Worm (Caenorhabditis elegans) whole organism, L4 larva: ENCODE data around the gene cnx-1.

Experiments used
- F10B5.3 ChIP-seq: sonication (generic microtip); optimal IDR thresholded peaks from 2 replicates; lab custom pipeline; 2016; ENCODE audit warnings: mild to moderate bottlenecking, missing genetic modification characterization, missing compliant biosample characterization
- R02D3.7 ChIP-seq: fragments of 150-350 bp; sonication (generic microtip); optimal IDR thresholded peaks from 3 replicates; lab custom pipeline; 2014; ENCODE audit warnings: missing biosample characterization, missing genetic modification characterization
- ZK337.2 ChIP-seq: fragments of 200-800 bp; sonication (Bioruptor generic); IDR thresholded peaks from 2 replicates; pipeline ENCODE4 v1.3.6; 2022; ENCODE audit warnings: missing genetic modification reagents, missing genetic modification characterization, missing compliant biosample characterization
- arid-1 ChIP-seq: fragments of 200-800 bp; sonication (Bioruptor generic); conservative IDR thresholded peaks from 2 replicates; pipeline ENCODE4 v1.3.6; 2022; ENCODE audit warnings: missing genetic modification reagents, missing genetic modification characterization, missing compliant biosample characterization
- ces-1 ChIP-seq: fragments of 150-350 bp; sonication (generic microtip); optimal IDR thresholded peaks from 4 replicates; lab custom pipeline; 2014; ENCODE audit warnings: missing biosample characterization, missing genetic modification reagents, missing genetic modification characterization
- dpl-1 ChIP-seq: fragments of 150-350 bp; optimal IDR thresholded peaks from 2 replicates; lab custom pipeline; 2014; ENCODE audit warnings: missing biosample characterization, missing genetic modification reagents, missing genetic modification characterization
- fos-1 ChIP-seq: fragments of 150-350 bp; optimal IDR thresholded peaks from 2 replicates; lab custom pipeline; 2014; ENCODE audit warnings: missing biosample characterization, missing genetic modification characterization
- lin-39 ChIP-seq: fragments of 150-350 bp; optimal IDR thresholded peaks from 2 replicates; lab custom pipeline; 2014; ENCODE audit warnings: missing biosample characterization, missing genetic modification reagents, missing genetic modification characterization
- mes-2 ChIP-seq: sonication (generic microtip); optimal IDR thresholded peaks from 2 replicates; lab custom pipeline; 2016; ENCODE audit warnings: missing genotype, mild to moderate bottlenecking, missing genetic modification characterization, missing compliant biosample characterization; ENCODE audit not compliant: poor library complexity, severe bottlenecking
- nhr-237 ChIP-seq: sonication (generic microtip); optimal IDR thresholded peaks from 2 replicates; lab custom pipeline; 2017; ENCODE audit warnings: missing biosample characterization, missing genetic modification characterization
- nhr-76 ChIP-seq: fragments of 150-350 bp; optimal IDR thresholded peaks from 2 replicates; lab custom pipeline; 2014; ENCODE audit warnings: missing biosample characterization, missing genetic modification characterization
- pha-4 ChIP-seq, 2 experiments: fragments of 150-350 bp in 1 of 2; fragments of 200-800 bp in 1 of 2; sonication (Bioruptor generic) in 1 of 2; IDR thresholded peaks in 1 of 2; optimal IDR thresholded peaks in 1 of 2; 2 replicates each; pipeline versions ENCODE4 v1.3.6 to Lab custom; 2014 to 2022; ENCODE audit warnings: missing genetic modification characterization in 2 of 2, missing genetic modification reagents in 2 of 2, missing biosample characterization in 1 of 2, missing compliant biosample characterization in 1 of 2
- unc-62 ChIP-seq, 3 experiments: fragments of 150-350 bp in 1 of 3; sonication (generic microtip); optimal IDR thresholded peaks in 2 of 3; peaks in 1 of 3; 1 replicate in 1 of 3; 2 replicates in 2 of 3; lab custom pipeline; 2014 to 2017; ENCODE audit warnings: missing biosample characterization in 3 of 3, missing genetic modification characterization in 3 of 3, missing genetic modification reagents in 3 of 3, missing genotype in 1 of 3

ce11 chrIII:9862469-9862868 is 45.5 kb upstream of the cnx-1 start:
- TF ChIP-seq dpl-1 (GFP tag; lab: Kevin White, UChicago) = no peak
- TF ChIP-seq pha-4 (GFP tag; IDR thresholded peaks at IDR 0.05; lab: Robert Waterston, UW) = no peak
- no peak for TF ChIP-seq pha-4 (tag; optimal IDR thresholded peaks at IDR 0.05; lab: Kevin White, UChicago)
- no peak for TF ChIP-seq ces-1 (GFP tag; lab: Kevin White, UChicago)
- no peak for TF ChIP-seq arid-1
- TF ChIP-seq mes-2 = no peak
- no peak for TF ChIP-seq nhr-76 (tag; lab: Kevin White, UChicago)
- no peak for TF ChIP-seq ZK337.2 (GFP tag; lab: Robert Waterston, UW)
- TF ChIP-seq lin-39 (tag; lab: Kevin White, UChicago) = no peak
- no peak for TF ChIP-seq unc-62 (GFP tag; optimal IDR thresholded peaks at IDR 0.05 in 1 of 2; lab: Kevin White, UChicago)
- TF ChIP-seq unc-62 (tag; optimal IDR thresholded peaks at IDR 0.05; lab: Kevin White, UChicago) = no peak
- no peak for TF ChIP-seq nhr-237
- no peak for TF ChIP-seq fos-1 (tag; lab: Kevin White, UChicago)
- TF ChIP-seq R02D3.7 (tag; lab: Kevin White, UChicago) = no peak
- no peak for TF ChIP-seq F10B5.3
